Worm (Caenorhabditis elegans) whole organism, young adult: ENCODE results near the gene Y11D7A.7.

ENCODE experiments used
- nfya-1 ChIP-seq: sonication (generic microtip); optimal IDR thresholded peaks from 2 replicates; lab custom pipeline; 2017; ENCODE audit warnings: antibody characterized with exemption, missing compliant biosample characterization, missing genetic modification characterization, borderline replicate concordance; ENCODE audit not compliant: insufficient read depth
- tlf-1 ChIP-seq: fragments of 200-800 bp; sonication (Bioruptor generic); optimal IDR thresholded peaks from 2 replicates; lab custom pipeline; 2018; ENCODE audit warnings: mild to moderate bottlenecking, missing genetic modification characterization, missing compliant biosample characterization

ce11 chrIV:9232421-9233141, 16.7 kb upstream of the Y11D7A.7 start, which contains the start of gene Y11D7A.3:
- no peak for TF ChIP-seq nfya-1 (tag; lab: Kevin White, UChicago)
- TF ChIP-seq tlf-1 (GFP tag; lab: Kevin White, UChicago), result no peak
